Worm (Caenorhabditis elegans) whole organism, midembryonic: ENCODE results near the gene ttr-19.

Experiments
- T22C8.4 ChIP-seq: fragments of 200-800 bp; sonication (Bioruptor generic); IDR thresholded peaks from 2 replicates; pipeline ENCODE4 v1.3.6; 2022; ENCODE audit warnings: missing genetic modification characterization, missing compliant biosample characterization
- cog-1 ChIP-seq: sonication (generic microtip); optimal IDR thresholded peaks from 2 replicates; lab custom pipeline; 2016; ENCODE audit warnings: missing genetic modification characterization, missing compliant biosample characterization
- flt-1 ChIP-seq: fragments of 200-800 bp; sonication (Bioruptor generic); IDR thresholded peaks from 2 replicates; pipeline ENCODE4 v1.3.6; 2022; ENCODE audit warnings: missing genetic modification characterization, missing compliant biosample characterization
- klf-2 ChIP-seq: fragments of 200-800 bp; sonication (Bioruptor generic); conservative IDR thresholded peaks from 2 replicates; pipeline ENCODE4 v1.3.6; 2022; ENCODE audit warnings: missing genetic modification reagents, missing genetic modification characterization, missing compliant biosample characterization
- ref-1 ChIP-seq: fragments of 200-800 bp; sonication (Bioruptor generic); conservative IDR thresholded peaks from 2 replicates; pipeline ENCODE4 v1.3.6; 2022; ENCODE audit warnings: missing genetic modification reagents, missing genetic modification characterization, missing compliant biosample characterization
- tab-1 ChIP-seq: fragments of 200-800 bp; sonication (Bioruptor generic); IDR thresholded peaks from 2 replicates; pipeline ENCODE4 v1.3.6; 2022; ENCODE audit warnings: missing genetic modification characterization, missing compliant biosample characterization
- ztf-23 ChIP-seq: fragments of 200-800 bp; sonication (Bioruptor generic); IDR thresholded peaks from 2 replicates; pipeline ENCODE4 v1.3.6; 2022; ENCODE audit warnings: missing genetic modification reagents, missing genetic modification characterization, missing compliant biosample characterization
- ztf-29 ChIP-seq: fragments of 200-800 bp; sonication (Bioruptor generic); IDR thresholded peaks from 2 replicates; pipeline ENCODE4 v1.3.6; 2022; ENCODE audit warnings: missing genetic modification reagents, missing genetic modification characterization, missing compliant biosample characterization

ce11 chrV:10206502-10206901 is 20.7 kb downstream of the ttr-19 start, which contains the start of gene rpc-25:
- TF ChIP-seq klf-2 (no peak), ztf-23 (no peak), ref-1 (GFP tag; lab: Robert Waterston, UW) (no peak), T22C8.4 (no peak), flt-1 (GFP tag; lab: Robert Waterston, UW) (no peak), tab-1 (GFP tag; lab: Robert Waterston, UW) (no peak), cog-1 (tag; lab: Kevin White, UChicago) (no peak), ztf-29 (GFP tag; lab: Robert Waterston, UW) (no peak)
